Fruit fly (Drosophila melanogaster) whole organism, wandering third instar larva: ENCODE data around the gene CG11562.

ENCODE experiments used
- Abd-B ChIP-seq: fragments of >200 bp; optimal IDR thresholded peaks from 2 replicates; lab custom pipeline; 2017; ENCODE audit warnings: missing biosample characterization, missing genetic modification characterization
- CG32264 ChIP-seq: fragments of 200-800 bp; sonication (Bioruptor generic); optimal IDR thresholded peaks from 2 replicates; lab custom pipeline; 2016; ENCODE audit warnings: missing biosample characterization, missing genetic modification characterization
- CG9705 ChIP-seq: fragments of 200-800 bp; sonication (Bioruptor generic); optimal IDR thresholded peaks from 2 replicates; lab custom pipeline; 2018; ENCODE audit warnings: missing biosample characterization, mild to moderate bottlenecking, missing genetic modification characterization
- CrebA ChIP-seq: fragments of 200-800 bp; sonication (Bioruptor generic); optimal IDR thresholded peaks from 2 replicates; lab custom pipeline; 2016; ENCODE audit warnings: missing biosample characterization, mild to moderate bottlenecking, missing genetic modification characterization, borderline replicate concordance
- Dfd ChIP-seq: fragments of >200 bp; optimal IDR thresholded peaks from 2 replicates; lab custom pipeline; 2017; ENCODE audit warnings: missing biosample characterization, missing genetic modification characterization
- Dif ChIP-seq: fragments of 200-275, 200-300 bp; sonication (Bioruptor generic); optimal IDR thresholded peaks from 2 replicates; lab custom pipeline; 2018; ENCODE audit warnings: missing biosample characterization, missing genetic modification characterization; ENCODE audit not compliant: partially characterized antibody
- GATAd ChIP-seq: sonication (Bioruptor generic); optimal IDR thresholded peaks from 2 replicates; lab custom pipeline; 2016; ENCODE audit warnings: missing biosample characterization, missing genetic modification characterization
- HLH106 ChIP-seq: fragments of 200-800 bp; optimal IDR thresholded peaks from 3 replicates; lab custom pipeline; 2019; ENCODE audit warnings: missing biosample characterization, mild to moderate bottlenecking, missing genetic modification characterization, moderate library complexity
- Hnf4 ChIP-seq: fragments of 200-800 bp; sonication (Bioruptor generic); optimal IDR thresholded peaks from 2 replicates; lab custom pipeline; 2016; ENCODE audit warnings: missing biosample characterization, mild to moderate bottlenecking, missing genetic modification characterization
- Hr78 ChIP-seq: fragments of >200 bp; optimal IDR thresholded peaks from 2 replicates; lab custom pipeline; 2017; ENCODE audit warnings: missing biosample characterization, missing genetic modification characterization
- Hr83 ChIP-seq: fragments of 200-300 bp; sonication (Bioruptor generic); optimal IDR thresholded peaks from 2 replicates; lab custom pipeline; 2016; ENCODE audit warnings: missing biosample characterization, mild to moderate bottlenecking, missing genetic modification characterization, moderate library complexity; ENCODE audit not compliant: poor library complexity, severe bottlenecking
- Jra ChIP-seq: sonication (Bioruptor generic); optimal IDR thresholded peaks from 2 replicates; lab custom pipeline; 2016; ENCODE audit warnings: missing biosample characterization, missing genetic modification characterization
- Mio ChIP-seq: sonication (Bioruptor generic); optimal IDR thresholded peaks from 2 replicates; lab custom pipeline; 2016; ENCODE audit warnings: missing biosample characterization, missing genetic modification characterization
- Myc ChIP-seq: fragments of >200 bp; optimal IDR thresholded peaks from 2 replicates; lab custom pipeline; 2017
- N ChIP-seq: fragments of >200 bp; optimal IDR thresholded peaks from 2 replicates; lab custom pipeline; 2018; ENCODE audit warnings: missing biosample characterization, missing external identifiers, missing genetic modification characterization
- OdsH ChIP-seq: fragments of 200-800 bp; sonication (Bioruptor generic); optimal IDR thresholded peaks from 2 replicates; lab custom pipeline; 2016; ENCODE audit warnings: missing biosample characterization, mild to moderate bottlenecking, missing genetic modification characterization
- Rel ChIP-seq, 2 experiments: fragments of 200-800 bp; sonication (Bioruptor generic) in 1 of 2; optimal IDR thresholded peaks; 2 replicates in 1 of 2; 3 replicates in 1 of 2; lab custom pipeline; 2016 to 2019; ENCODE audit warnings: mild to moderate bottlenecking in 2 of 2, missing biosample characterization in 2 of 2, missing genetic modification characterization in 2 of 2, moderate library complexity in 1 of 2
- Sp1 ChIP-seq: fragments of 200-800 bp; sonication (Bioruptor generic); optimal IDR thresholded peaks from 3 replicates; lab custom pipeline; 2019; ENCODE audit warnings: missing biosample characterization, mild to moderate bottlenecking, missing genetic modification characterization, moderate library complexity
- Vsx2 ChIP-seq: fragments of 200-300, 225-300 bp; sonication (Bioruptor generic); optimal IDR thresholded peaks from 2 replicates; lab custom pipeline; 2018; ENCODE audit warnings: missing biosample characterization, missing genetic modification characterization; ENCODE audit not compliant: partially characterized antibody
- br ChIP-seq: fragments of 200-800 bp; sonication (Bioruptor generic); optimal IDR thresholded peaks from 2 replicates; lab custom pipeline; 2016; ENCODE audit warnings: missing biosample characterization, missing genetic modification characterization
- brk ChIP-seq: fragments of 200-800 bp; sonication (Bioruptor generic); optimal IDR thresholded peaks from 2 replicates; lab custom pipeline; 2016; ENCODE audit warnings: missing biosample characterization, mild to moderate bottlenecking, missing genetic modification characterization
- dl ChIP-seq, 2 experiments: fragments of 175-275, 200-275 bp in 1 of 2; fragments of 200-275 bp in 1 of 2; sonication (Bioruptor generic); optimal IDR thresholded peaks; lab custom pipeline; 2018; ENCODE audit warnings: mild to moderate bottlenecking in 2 of 2, missing biosample characterization in 2 of 2, missing genetic modification characterization in 2 of 2, moderate library complexity in 2 of 2; ENCODE audit not compliant: partially characterized antibody in 2 of 2, insufficient read depth in 1 of 2
- dmrt93B ChIP-seq: fragments of 200-800 bp; sonication (Bioruptor generic); optimal IDR thresholded peaks from 2 replicates; lab custom pipeline; 2018; ENCODE audit warnings: missing biosample characterization, mild to moderate bottlenecking, missing genetic modification characterization
- dsf ChIP-seq: sonication (Bioruptor generic); optimal IDR thresholded peaks from 2 replicates; lab custom pipeline; 2016; ENCODE audit warnings: missing biosample characterization, missing genetic modification characterization, borderline replicate concordance
- ey ChIP-seq: fragments of 200-800 bp; sonication (Bioruptor generic); optimal IDR thresholded peaks from 2 replicates; lab custom pipeline; 2016; ENCODE audit warnings: missing biosample characterization, missing genetic modification characterization
- foxo ChIP-seq, 2 experiments: fragments of 200-800 bp; sonication (Bioruptor generic); optimal IDR thresholded peaks; 2 replicates in 1 of 2; 3 replicates in 1 of 2; lab custom pipeline; 2016 to 2017; ENCODE audit warnings: missing biosample characterization in 2 of 2, missing genetic modification characterization in 2 of 2
- fru ChIP-seq: fragments of 200-800 bp; sonication (Bioruptor generic); optimal IDR thresholded peaks from 3 replicates; lab custom pipeline; 2016; ENCODE audit warnings: missing biosample characterization, mild to moderate bottlenecking, missing genetic modification characterization
- h ChIP-seq: fragments of 200-800 bp; sonication (Bioruptor generic); optimal IDR thresholded peaks from 3 replicates; lab custom pipeline; 2016; ENCODE audit warnings: missing biosample characterization, mild to moderate bottlenecking, missing genetic modification characterization
- jim ChIP-seq: fragments of 175-275, 200-325 bp; sonication (Bioruptor generic); optimal IDR thresholded peaks from 2 replicates; lab custom pipeline; 2016; ENCODE audit warnings: missing biosample characterization, mild to moderate bottlenecking, missing genetic modification characterization
- lola ChIP-seq: fragments of >200 bp; optimal IDR thresholded peaks from 2 replicates; lab custom pipeline; 2017; ENCODE audit warnings: missing biosample characterization, missing genetic modification characterization
- pan ChIP-seq: fragments of >200 bp; optimal IDR thresholded peaks from 2 replicates; lab custom pipeline; 2017
- psq ChIP-seq: fragments of 200-800 bp; sonication (Bioruptor generic); optimal IDR thresholded peaks from 3 replicates; lab custom pipeline; 2017; ENCODE audit warnings: missing biosample characterization, mild to moderate bottlenecking, missing genetic modification characterization, moderate library complexity
- rgr ChIP-seq: fragments of 200-800 bp; sonication (Bioruptor generic); optimal IDR thresholded peaks from 3 replicates; lab custom pipeline; 2016; ENCODE audit warnings: missing biosample characterization, mild to moderate bottlenecking, missing genetic modification characterization
- sage ChIP-seq: fragments of 200-800 bp; sonication (Bioruptor generic); optimal IDR thresholded peaks from 2 replicates; lab custom pipeline; 2016; ENCODE audit warnings: missing biosample characterization, mild to moderate bottlenecking, missing genetic modification characterization
- sv ChIP-seq: fragments of 200-800 bp; sonication (Bioruptor generic); optimal IDR thresholded peaks from 3 replicates; lab custom pipeline; 2016; ENCODE audit warnings: missing biosample characterization, missing genetic modification characterization
- tai ChIP-seq: sonication (Bioruptor generic); optimal IDR thresholded peaks from 2 replicates; lab custom pipeline; 2016; ENCODE audit warnings: missing biosample characterization, missing genetic modification characterization
- usp ChIP-seq: fragments of >200 bp; optimal IDR thresholded peaks from 2 replicates; lab custom pipeline; 2017; ENCODE audit warnings: missing biosample characterization, missing genetic modification characterization
- woc ChIP-seq: sonication (Bioruptor generic); optimal IDR thresholded peaks from 2 replicates; lab custom pipeline; 2016; ENCODE audit warnings: missing biosample characterization, mild to moderate bottlenecking, missing genetic modification characterization

The CG11562 gene

DNA sequence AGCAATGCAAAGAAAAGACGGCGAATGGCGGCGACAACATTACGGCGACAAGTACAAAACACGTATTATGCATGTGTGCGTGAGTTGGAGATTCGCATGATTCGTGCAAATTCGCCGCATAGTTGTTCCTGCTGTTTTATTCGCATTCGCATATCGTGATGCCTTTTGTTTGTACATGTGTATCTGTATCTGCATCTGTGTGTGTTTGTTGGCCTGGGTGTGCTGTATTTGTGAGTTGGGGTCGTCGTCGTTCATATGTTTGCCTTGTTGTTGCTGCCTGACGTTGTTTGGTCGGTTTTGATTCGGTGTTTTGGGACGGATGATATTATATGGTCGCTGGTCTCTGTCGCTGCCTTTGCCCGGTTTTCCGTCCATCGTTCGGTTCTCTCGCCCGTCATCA is 44.8 kb upstream of the CG11562 start:
- TF ChIP-seq OdsH (GFP tag; lab: Kevin White, UChicago) = no peak
- no peak for TF ChIP-seq Vsx2 (GFP tag; lab: Kevin White, UChicago)
- TF ChIP-seq Hnf4 (GFP tag; lab: Kevin White, UChicago) = no peak
- no peak for TF ChIP-seq brk
- peak; percentile 53 for TF ChIP-seq jim (GFP tag; lab: Kevin White, UChicago)
- no peak for TF ChIP-seq GATAd
- no peak for TF ChIP-seq HLH106 (tag; lab: Kevin White, UChicago)
- TF ChIP-seq dl (GFP tag; optimal IDR thresholded peaks at IDR 0.05; lab: Kevin White, UChicago; ENCODE audit: insufficient read depth in 1 of 2, partially characterized antibody in 2 of 2) = peak in 1 of 2 experiments; percentile 54
- peak; percentile 61 for TF ChIP-seq Dif (GFP tag; lab: Kevin White, UChicago)
- TF ChIP-seq Abd-B (GFP tag; lab: Kevin White, UChicago) = no peak

dm6 chr2L:247845-248473 is 44.3 kb upstream of the CG11562 start:
- no peak for TF ChIP-seq Hnf4 (GFP tag; lab: Kevin White, UChicago)
- peak; percentile 76 for TF ChIP-seq psq
- TF ChIP-seq GATAd = no peak
- TF ChIP-seq CG32264 (GFP tag; lab: Kevin White, UChicago) = no peak
- no peak for TF ChIP-seq brk
- TF ChIP-seq pan (lab: Kevin White, UChicago) = no peak
- peak; percentile 56 for TF ChIP-seq ey
- TF ChIP-seq jim (GFP tag; lab: Kevin White, UChicago) = no peak
- TF ChIP-seq OdsH (GFP tag; lab: Kevin White, UChicago) = peak; percentile 83
- TF ChIP-seq Myc (lab: Kevin White, UChicago) = no peak
- TF ChIP-seq CG9705 = peak; percentile 29
- peak; percentile 87 for TF ChIP-seq HLH106 (tag; lab: Kevin White, UChicago)
- peak; percentile 82 for TF ChIP-seq Sp1 (GFP tag; lab: Kevin White, UChicago)
- no peak for TF ChIP-seq woc (GFP tag; lab: Kevin White, UChicago)
- TF ChIP-seq Mio (GFP tag; lab: Kevin White, UChicago) = no peak
- TF ChIP-seq sv (GFP tag; lab: Kevin White, UChicago) = no peak
- TF ChIP-seq Dif (GFP tag; lab: Kevin White, UChicago) = peak; percentile 48
- TF ChIP-seq N (GFP tag; lab: Kevin White, UChicago) = no peak
- no peak for TF ChIP-seq Jra (GFP tag; lab: Kevin White, UChicago)
- peak; percentile 70 for TF ChIP-seq rgr (GFP tag; lab: Kevin White, UChicago)
- TF ChIP-seq usp = no peak
- TF ChIP-seq Hr83 (GFP tag; lab: Kevin White, UChicago) = peak; percentile 40
- peak; percentile 68 for TF ChIP-seq fru (GFP tag; lab: Kevin White, UChicago)
- TF ChIP-seq dsf (GFP tag; lab: Kevin White, UChicago) = no peak
- TF ChIP-seq sage (GFP tag; lab: Kevin White, UChicago) = peak; percentile 29
- TF ChIP-seq foxo (GFP tag; optimal IDR thresholded peaks at IDR 0.05; lab: Kevin White, UChicago) = peak in 1 of 2 experiments; percentile 86
- TF ChIP-seq lola (GFP tag; lab: Kevin White, UChicago) = no peak
- TF ChIP-seq Vsx2 (GFP tag; lab: Kevin White, UChicago) = no peak
- peak; percentile 76 for TF ChIP-seq dmrt93B (GFP tag; lab: Kevin White, UChicago)
- TF ChIP-seq Rel (GFP tag; optimal IDR thresholded peaks at IDR 0.05; lab: Kevin White, UChicago) = no peak
- TF ChIP-seq Rel (tag; optimal IDR thresholded peaks at IDR 0.05; lab: Kevin White, UChicago) = peak; percentile 27
- TF ChIP-seq CrebA (GFP tag; lab: Kevin White, UChicago) = no peak
- TF ChIP-seq Hr78 (GFP tag; lab: Kevin White, UChicago) = no peak
- TF ChIP-seq br (GFP tag; lab: Kevin White, UChicago) = peak; percentile 52
- TF ChIP-seq h (GFP tag; lab: Kevin White, UChicago) = no peak
- no peak for TF ChIP-seq Dfd (GFP tag; lab: Kevin White, UChicago)
- TF ChIP-seq dl (GFP tag; optimal IDR thresholded peaks at IDR 0.05; lab: Kevin White, UChicago; ENCODE audit: insufficient read depth in 1 of 2, partially characterized antibody in 2 of 2) = peak in 1 of 2 experiments; percentile 33
- no peak for TF ChIP-seq tai (GFP tag; lab: Kevin White, UChicago)
- TF ChIP-seq Abd-B (GFP tag; lab: Kevin White, UChicago) = no peak
- TF ChIP-seq, all 38 proteins: peak for 16
